Fruit fly (Drosophila melanogaster): ENCODE measurements around the gene CG12535.

DNA sequence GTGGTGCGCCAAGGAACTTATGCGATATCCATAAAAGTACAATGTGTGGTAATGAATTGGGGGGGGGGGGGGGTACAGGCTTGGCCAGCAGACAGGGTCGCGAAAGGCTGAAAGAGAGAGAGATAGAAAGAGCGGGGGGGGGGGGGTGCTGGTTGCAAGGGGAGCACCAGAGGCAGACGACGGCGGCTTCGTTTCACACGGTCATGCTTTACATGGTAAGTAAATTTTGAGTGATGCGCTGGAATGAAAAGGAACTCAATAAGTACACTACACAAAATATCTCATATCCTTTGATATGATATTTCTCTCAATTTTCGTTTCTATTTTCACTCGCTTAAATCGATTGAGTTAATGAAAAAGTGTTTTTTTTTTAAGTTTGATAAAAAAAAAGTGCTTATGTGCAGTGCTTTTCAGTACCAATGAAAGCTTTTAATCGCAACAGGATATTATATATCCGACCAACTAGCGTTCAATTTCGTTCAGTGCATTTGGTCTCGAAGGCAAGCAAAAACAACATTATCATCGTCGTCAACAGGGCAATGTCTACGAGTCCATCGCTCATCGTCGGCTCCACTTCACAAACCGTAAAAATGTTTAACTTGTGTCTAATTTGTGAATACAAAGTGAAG, 40.0 kb downstream of the CG12535 start:
- TF ChIP-seq zen (tag; optimal IDR thresholded peaks at IDR 0.05) (no peak), tx (GFP tag; optimal IDR thresholded peaks at IDR 0.05) (no peak)
